Worm (Caenorhabditis elegans): ENCODE measurements around the gene F55D1.1.
A peak's percentile ranks its signal among the peaks of the same experiment; 100 is the strongest.

The F55D1.1 gene

ce11 chrX:5492820-5493382 is 3.3 kb downstream of the F55D1.1 start, which contains the start of the genes bus-8A and bus-8B:
Gene bus-8A, plus strand, starts transcription at chrX:5492915.
Gene bus-8B, plus strand, starts transcription at chrX:5493332.
- TF ChIP-seq dve-1 (tag; optimal IDR thresholded peaks at IDR 0.05), result no peak
- no peak for TF ChIP-seq T23F11.4 (GFP tag; optimal IDR thresholded peaks at IDR 0.05)
- TF ChIP-seq ceh-9 (tag; optimal IDR thresholded peaks at IDR 0.05), result no peak
- no peak for TF ChIP-seq ceh-6 (GFP tag; optimal IDR thresholded peaks at IDR 0.05)
- no peak for TF ChIP-seq sox-2 (GFP tag; IDR thresholded peaks at IDR 0.05)
- no peak for TF ChIP-seq ceh-34 (tag; optimal IDR thresholded peaks at IDR 0.05)
- no peak for TF ChIP-seq ceh-19 (GFP tag; optimal IDR thresholded peaks at IDR 0.05)
- no peak for TF ChIP-seq sdc-2 (tag; optimal IDR thresholded peaks at IDR 0.05)
- no peak for TF ChIP-seq syd-9 (tag; optimal IDR thresholded peaks at IDR 0.05)

- TF ChIP-seq ceh-45 (GFP tag; IDR thresholded peaks at IDR 0.05) (no peak), K09A11.1 (tag; optimal IDR thresholded peaks at IDR 0.05; ENCODE audit: insufficient read depth) (no peak), unc-3 (GFP tag; conservative IDR thresholded peaks at IDR 0.05) (no peak), unc-3 (tag; optimal IDR thresholded peaks at IDR 0.05) (no peak), lin-11 (tag; optimal IDR thresholded peaks at IDR 0.05) (no peak), nhr-232 (tag; optimal IDR thresholded peaks at IDR 0.05) (no peak), ceh-2 (tag; optimal IDR thresholded peaks at IDR 0.05) (no peak), C08G9.2 (tag; optimal IDR thresholded peaks at IDR 0.05) (no peak), T23F11.4 (GFP tag; optimal IDR thresholded peaks at IDR 0.05) (no peak), ama-1 (optimal IDR thresholded peaks at IDR 0.05) (no peak), Y22D7AL.16 (tag; optimal IDR thresholded peaks at IDR 0.05) (no peak), ahr-1 (tag; optimal IDR thresholded peaks at IDR 0.05) (no peak), ceh-18 (tag; optimal IDR thresholded peaks at IDR 0.05) (no peak), dmd-4 (tag; optimal IDR thresholded peaks at IDR 0.05; ENCODE audit: borderline replicate concordance) (no peak), sox-2 (GFP tag; IDR thresholded peaks at IDR 0.05) (no peak), lim-6 (tag; optimal IDR thresholded peaks at IDR 0.05) (no peak), hlh-6 (tag; optimal IDR thresholded peaks at IDR 0.05) (no peak), ceh-30 (tag; optimal IDR thresholded peaks at IDR 0.05) (no peak), ceh-24 (tag; optimal IDR thresholded peaks at IDR 0.05) (no peak), pha-4 (tag; optimal IDR thresholded peaks at IDR 0.05) (no peak), hlh-13 (GFP tag; optimal IDR thresholded peaks at IDR 0.05) (no peak)
Observed at ce11 chrX:5505148-5505547, 15.5 kb downstream of the F55D1.1 start, which contains the start of gene T23F2.2. Gene T23F2.2, minus strand, starts transcription at chrX:5505248.

- TF ChIP-seq unc-42 (tag; optimal IDR thresholded peaks at IDR 0.05) (no peak), syd-9 (tag; optimal IDR thresholded peaks at IDR 0.05) (no peak), rnt-1 (tag; optimal IDR thresholded peaks at IDR 0.05) (peak; percentile 49), nhr-232 (tag; optimal IDR thresholded peaks at IDR 0.05) (no peak), hlh-15 (tag; optimal IDR thresholded peaks at IDR 0.05) (no peak), fkh-10 (GFP tag; optimal IDR thresholded peaks at IDR 0.05) (no peak), ceh-14 (tag; optimal IDR thresholded peaks at IDR 0.05) (no peak), F13H6.1 (tag; optimal IDR thresholded peaks at IDR 0.05) (no peak), unc-55 (GFP tag; optimal IDR thresholded peaks at IDR 0.05) (peak; percentile 66), ets-4 (tag; optimal IDR thresholded peaks at IDR 0.05) (no peak), Y22D7AL.16 (tag; optimal IDR thresholded peaks at IDR 0.05) (no peak), ttx-3 (tag; optimal IDR thresholded peaks at IDR 0.05) (no peak), lim-6 (tag; optimal IDR thresholded peaks at IDR 0.05) (no peak), hlh-8 (tag; optimal IDR thresholded peaks at IDR 0.05) (peak; percentile 1), ceh-18 (tag; optimal IDR thresholded peaks at IDR 0.05) (peak; percentile 12), odd-2 (tag; optimal IDR thresholded peaks at IDR 0.05) (no peak), pha-2 (tag; optimal IDR thresholded peaks at IDR 0.05) (no peak)
Observed at ce11 chrX:5506432-5506977, 16.9 kb downstream of the F55D1.1 start.
